Fruit fly (Drosophila melanogaster) whole organism, adult: ENCODE results near the gene CG31928.

Source experiments
- CG11617 ChIP-seq: fragments of 200-800 bp; sonication (Bioruptor generic); optimal IDR thresholded peaks from 2 replicates; lab custom pipeline; 2017; ENCODE audit warnings: mild to moderate bottlenecking, missing biosample characterization, missing genetic modification reagents, missing genetic modification characterization
- CG12768 ChIP-seq: fragments of 200-800 bp; sonication (Bioruptor generic); optimal IDR thresholded peaks from 2 replicates; lab custom pipeline; 2017; ENCODE audit warnings: missing biosample characterization, missing genetic modification characterization, mild to moderate bottlenecking, moderate library complexity, missing genetic modification reagents
- CG14711 ChIP-seq: fragments of 200-800 bp; sonication (Bioruptor generic); optimal IDR thresholded peaks from 2 replicates; lab custom pipeline; 2018; ENCODE audit warnings: missing biosample characterization, mild to moderate bottlenecking, missing genetic modification characterization, moderate library complexity
- CG1620 ChIP-seq: fragments of 200-800 bp; sonication (Bioruptor generic); optimal IDR thresholded peaks from 2 replicates; lab custom pipeline; 2016; ENCODE audit warnings: missing biosample characterization, missing genetic modification characterization
- CG33017 ChIP-seq: fragments of 200-800 bp; sonication (Bioruptor generic); optimal IDR thresholded peaks from 2 replicates; lab custom pipeline; 2018; ENCODE audit warnings: missing biosample characterization, mild to moderate bottlenecking, missing genetic modification characterization, moderate library complexity
- CG7045 ChIP-seq: fragments of 200-800 bp; sonication (Bioruptor generic); optimal IDR thresholded peaks from 2 replicates; lab custom pipeline; 2017; ENCODE audit warnings: missing biosample characterization, mild to moderate bottlenecking, missing genetic modification characterization
- CG7101 ChIP-seq: fragments of 200-800 bp; sonication (Bioruptor generic); optimal IDR thresholded peaks from 2 replicates; lab custom pipeline; 2018; ENCODE audit warnings: missing biosample characterization, mild to moderate bottlenecking, missing genetic modification characterization, moderate library complexity
- Crg-1 ChIP-seq: fragments of 200-800 bp; sonication (Bioruptor generic); optimal IDR thresholded peaks from 2 replicates; lab custom pipeline; 2016; ENCODE audit warnings: missing biosample characterization, missing genetic modification characterization
- Hr96 ChIP-seq: fragments of 200-800 bp; sonication (Bioruptor generic); optimal IDR thresholded peaks from 2 replicates; lab custom pipeline; 2016; ENCODE audit warnings: missing biosample characterization, missing genetic modification characterization
- Mnt ChIP-seq: fragments of 200-800 bp; sonication (Bioruptor generic); optimal IDR thresholded peaks from 2 replicates; lab custom pipeline; 2016; ENCODE audit warnings: missing biosample characterization, mild to moderate bottlenecking, missing genetic modification characterization
- bab1 ChIP-seq: fragments of 200-800 bp; sonication (Bioruptor generic); optimal IDR thresholded peaks from 3 replicates; lab custom pipeline; 2019; ENCODE audit warnings: missing biosample characterization, mild to moderate bottlenecking, missing genetic modification characterization, moderate library complexity
- cic ChIP-seq: fragments of 200-800 bp; sonication (Bioruptor generic); optimal IDR thresholded peaks from 2 replicates; lab custom pipeline; 2017; ENCODE audit warnings: missing biosample characterization, mild to moderate bottlenecking, missing genetic modification characterization, moderate library complexity
- cnc ChIP-seq, 2 experiments: fragments of >200 bp; optimal IDR thresholded peaks; 2 replicates each; lab custom pipeline; 2017
- ovo ChIP-seq: fragments of 200-800 bp; sonication (Bioruptor generic); optimal IDR thresholded peaks from 2 replicates; lab custom pipeline; 2016; ENCODE audit warnings: missing biosample characterization, missing genetic modification characterization
- pad ChIP-seq: fragments of 200-800 bp; sonication (Bioruptor generic); optimal IDR thresholded peaks from 3 replicates; lab custom pipeline; 2017; ENCODE audit warnings: missing biosample characterization, missing genetic modification characterization, mild to moderate bottlenecking, moderate library complexity, missing genetic modification reagents
- tj ChIP-seq: fragments of 200-800 bp; sonication (Bioruptor generic); optimal IDR thresholded peaks from 3 replicates; lab custom pipeline; 2017; ENCODE audit warnings: missing biosample characterization, mild to moderate bottlenecking, missing genetic modification characterization, moderate library complexity
- toe ChIP-seq: fragments of 200-800 bp; sonication (Bioruptor generic); optimal IDR thresholded peaks from 2 replicates; lab custom pipeline; 2016; ENCODE audit warnings: missing biosample characterization, missing genetic modification characterization

CG31928 gene

DNA sequence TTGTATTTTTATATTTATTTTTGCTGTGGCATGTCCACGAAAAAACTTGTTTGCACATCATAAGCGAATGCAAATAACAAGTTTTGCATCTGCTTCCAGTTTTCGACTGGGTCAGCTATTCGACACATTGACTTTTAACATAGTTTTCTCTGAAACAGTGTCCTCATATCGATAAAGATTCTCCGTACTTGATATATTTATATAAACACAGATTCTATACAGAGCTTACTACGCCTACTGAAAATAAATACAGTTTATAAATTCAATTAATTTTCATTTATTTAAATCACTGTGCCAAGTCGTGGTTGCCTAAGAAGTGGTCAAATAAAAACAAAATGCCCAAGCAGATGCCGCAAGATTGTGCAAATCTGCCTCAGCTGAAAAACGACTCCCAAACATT is 43.1 kb downstream of the CG31928 start:
- TF ChIP-seq CG11617 (no peak), Crg-1 (GFP tag; lab: Kevin White, UChicago) (no peak), CG14711 (tag; lab: Kevin White, UChicago) (no peak), CG33017 (tag; lab: Kevin White, UChicago) (no peak), CG12768 (GFP tag; lab: Kevin White, UChicago) (no peak)

DNA sequence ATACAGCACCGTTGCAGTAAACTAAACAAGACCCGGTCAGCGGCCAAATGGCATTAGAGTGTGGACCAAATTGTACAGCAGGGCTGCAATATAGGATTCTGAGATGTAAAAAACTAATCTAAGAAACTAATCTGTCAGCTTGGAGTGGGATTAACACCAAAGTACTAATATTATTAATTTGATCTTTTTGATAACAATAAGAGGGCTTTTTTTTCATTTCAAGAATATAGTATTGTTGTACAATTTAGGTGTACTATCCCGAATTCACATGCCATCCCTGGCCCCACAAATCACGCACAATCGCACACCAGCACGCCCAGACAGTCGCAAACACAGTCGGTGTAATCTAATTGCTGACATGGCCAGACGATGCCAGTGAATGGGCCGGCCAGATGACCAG is 46.0 kb downstream of the CG31928 start:
- TF ChIP-seq CG11617 (no peak), CG1620 (GFP tag; lab: Kevin White, UChicago) (no peak), pad (GFP tag; lab: Kevin White, UChicago) (no peak), bab1 (GFP tag; lab: Kevin White, UChicago) (no peak), Mnt (GFP tag; lab: Kevin White, UChicago) (no peak), cic (no peak), toe (no peak), Crg-1 (GFP tag; lab: Kevin White, UChicago) (no peak), Hr96 (GFP tag; lab: Kevin White, UChicago) (no peak), CG7101 (tag; lab: Kevin White, UChicago) (no peak), CG14711 (tag; lab: Kevin White, UChicago) (no peak), ovo (GFP tag; lab: Kevin White, UChicago) (no peak), CG7045 (GFP tag; lab: Kevin White, UChicago) (no peak), tj (GFP tag; lab: Kevin White, UChicago) (no peak), cnc (optimal IDR thresholded peaks at IDR 0.05; lab: Kevin White, UChicago) (no peak)
